Worm (Caenorhabditis elegans) whole organism, midembryonic: ENCODE data around the gene mls-1.
"Not testable (repeated sequence)": the region's sequence is repeated elsewhere in the genome, so short reads cannot be mapped to it uniquely, and the experiment has no call there.

ENCODE experiments used
- T22C8.4 ChIP-seq: fragments of 200-800 bp; sonication (Bioruptor generic); IDR thresholded peaks from 2 replicates; pipeline ENCODE4 v1.3.6; 2022; ENCODE audit warnings: missing genetic modification characterization, missing compliant biosample characterization
- cog-1 ChIP-seq: sonication (generic microtip); optimal IDR thresholded peaks from 2 replicates; lab custom pipeline; 2016; ENCODE audit warnings: missing genetic modification characterization, missing compliant biosample characterization
- flt-1 ChIP-seq: fragments of 200-800 bp; sonication (Bioruptor generic); IDR thresholded peaks from 2 replicates; pipeline ENCODE4 v1.3.6; 2022; ENCODE audit warnings: missing genetic modification characterization, missing compliant biosample characterization
- klf-2 ChIP-seq: fragments of 200-800 bp; sonication (Bioruptor generic); conservative IDR thresholded peaks from 2 replicates; pipeline ENCODE4 v1.3.6; 2022; ENCODE audit warnings: missing genetic modification reagents, missing genetic modification characterization, missing compliant biosample characterization
- med-1 ChIP-seq: sonication (generic microtip); optimal IDR thresholded peaks from 2 replicates; lab custom pipeline; 2017; ENCODE audit warnings: missing genetic modification characterization, mild to moderate bottlenecking, missing compliant biosample characterization, antibody characterized with exemption, missing genetic modification reagents; ENCODE audit not compliant: insufficient read depth
- ref-1 ChIP-seq: fragments of 200-800 bp; sonication (Bioruptor generic); conservative IDR thresholded peaks from 2 replicates; pipeline ENCODE4 v1.3.6; 2022; ENCODE audit warnings: missing genetic modification reagents, missing genetic modification characterization, missing compliant biosample characterization
- tab-1 ChIP-seq: fragments of 200-800 bp; sonication (Bioruptor generic); IDR thresholded peaks from 2 replicates; pipeline ENCODE4 v1.3.6; 2022; ENCODE audit warnings: missing genetic modification characterization, missing compliant biosample characterization
- ztf-23 ChIP-seq: fragments of 200-800 bp; sonication (Bioruptor generic); IDR thresholded peaks from 2 replicates; pipeline ENCODE4 v1.3.6; 2022; ENCODE audit warnings: missing genetic modification reagents, missing genetic modification characterization, missing compliant biosample characterization
- ztf-29 ChIP-seq: fragments of 200-800 bp; sonication (Bioruptor generic); IDR thresholded peaks from 2 replicates; pipeline ENCODE4 v1.3.6; 2022; ENCODE audit warnings: missing genetic modification reagents, missing genetic modification characterization, missing compliant biosample characterization

The mls-1 gene

ce11 chrIII:7460018-7460417 lies at the start of gene mls-1:
mls-1 (plus strand) TSS chrIII:7460341.
- TF ChIP-seq ref-1 (no peak), klf-2 (GFP tag; lab: Robert Waterston, UW) (no peak), ztf-23 (GFP tag; lab: Robert Waterston, UW) (no peak), ztf-29 (no peak), cog-1 (tag; lab: Kevin White, UChicago) (no peak), tab-1 (no peak), med-1 (GFP tag; lab: Kevin White, UChicago) (no peak), flt-1 (GFP tag; lab: Robert Waterston, UW) (no peak)

DNA sequence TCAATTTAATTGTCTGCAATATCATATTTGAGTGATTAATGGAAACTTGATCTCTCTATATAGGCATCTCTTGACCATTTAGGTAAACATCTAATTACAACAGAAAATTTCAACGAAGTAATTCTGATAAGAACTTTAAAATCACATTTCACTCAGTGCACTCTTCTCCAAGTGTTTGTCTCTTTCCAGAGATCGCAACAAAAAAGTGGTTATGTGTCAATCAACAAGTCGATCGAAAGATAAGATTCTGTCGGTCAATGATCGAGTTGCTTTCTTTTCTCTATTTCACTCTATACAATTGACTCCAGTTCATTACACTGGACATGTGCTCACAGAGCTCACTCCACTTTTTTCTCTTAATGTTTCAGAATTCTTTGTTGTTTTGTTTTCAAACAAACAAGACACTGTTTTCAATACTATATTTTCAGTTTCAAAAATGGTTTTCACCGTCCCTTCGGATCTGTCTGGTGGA lies 6.5 kb upstream of the mls-1 start, which contains the start of gene alh-12:
alh-12 (plus strand) TSS at position 422 of the 472 bp plus-strand sequence.
- TF ChIP-seq ztf-29 (no peak), ref-1 (no peak), tab-1 (no peak), med-1 (GFP tag; lab: Kevin White, UChicago) (no peak), T22C8.4 (GFP tag; lab: Robert Waterston, UW) (no peak), klf-2 (GFP tag; lab: Robert Waterston, UW) (no peak), cog-1 (tag; lab: Kevin White, UChicago) (no peak), flt-1 (GFP tag; lab: Robert Waterston, UW) (no peak), ztf-23 (GFP tag; lab: Robert Waterston, UW) (no peak)

- TF ChIP-seq T22C8.4 (GFP tag; lab: Robert Waterston, UW) (no peak), cog-1 (tag; lab: Kevin White, UChicago) (no peak), ref-1 (no peak), flt-1 (GFP tag; lab: Robert Waterston, UW) (no peak), ztf-23 (GFP tag; lab: Robert Waterston, UW) (no peak), ztf-29 (no peak), tab-1 (no peak), klf-2 (GFP tag; lab: Robert Waterston, UW) (no peak), med-1 (GFP tag; lab: Kevin White, UChicago) (no peak)
Measured at ce11 chrIII:7456640-7457039, 3.5 kb upstream of the mls-1 start, which contains the start of gene Y69F12A.1. Y69F12A.1 (plus strand) TSS chrIII:7456940.

DNA sequence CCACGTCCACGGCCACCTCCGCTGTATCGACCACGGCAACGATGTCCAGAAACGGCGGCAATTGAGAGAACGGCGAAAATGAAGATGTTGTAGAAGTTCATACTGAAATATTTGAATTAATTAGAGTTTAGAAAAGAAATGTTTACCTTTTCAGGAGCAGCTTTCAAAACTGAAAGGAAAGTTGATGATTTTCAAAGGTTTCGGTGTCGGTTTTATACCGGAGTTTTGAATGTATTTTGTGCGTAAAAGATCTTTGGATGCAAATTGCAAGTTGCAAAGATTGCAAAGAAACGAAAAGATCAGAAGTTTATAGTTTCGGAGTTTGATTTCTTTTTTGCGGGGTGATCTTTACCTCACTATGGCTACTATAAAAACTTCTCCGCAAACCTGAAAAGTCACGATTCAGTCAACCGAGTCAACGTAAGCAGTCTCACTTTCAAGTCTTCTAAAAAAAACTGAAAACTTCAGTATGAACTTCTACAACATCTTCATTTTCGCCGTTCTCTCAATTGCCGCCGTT lies 1.2 kb upstream of the mls-1 start, which contains the start of the genes fipr-19 and fipr-18:
fipr-19 (minus strand) TSS at position 101 of the 520 bp plus-strand sequence.
fipr-18 (plus strand) TSS at position 470 of the 520 bp plus-strand sequence.
- TF ChIP-seq ztf-23 (GFP tag; lab: Robert Waterston, UW), result no peak
- no peak for TF ChIP-seq klf-2 (GFP tag; lab: Robert Waterston, UW)
- no peak for TF ChIP-seq ztf-29
- no peak for TF ChIP-seq cog-1 (tag; lab: Kevin White, UChicago)
- no peak for TF ChIP-seq med-1 (GFP tag; lab: Kevin White, UChicago)
- no peak for TF ChIP-seq tab-1

- TF ChIP-seq klf-2 (GFP tag; lab: Robert Waterston, UW) (no peak), ztf-23 (GFP tag; lab: Robert Waterston, UW) (no peak), ref-1 (no peak), tab-1 (no peak), T22C8.4 (GFP tag; lab: Robert Waterston, UW) (no peak), flt-1 (GFP tag; lab: Robert Waterston, UW) (no peak), ztf-29 (no peak), cog-1 (tag; lab: Kevin White, UChicago) (no peak), med-1 (GFP tag; lab: Kevin White, UChicago) (no peak)
Measured at ce11 chrIII:7462295-7462694, 2.2 kb downstream of the mls-1 start, which contains the start of gene fipr-20. fipr-20 (minus strand) TSS chrIII:7462395.

- TF ChIP-seq klf-2 (GFP tag; lab: Robert Waterston, UW) (no peak), cog-1 (tag; lab: Kevin White, UChicago) (no peak), ztf-23 (GFP tag; lab: Robert Waterston, UW) (no peak), med-1 (GFP tag; lab: Kevin White, UChicago) (no peak), ref-1 (no peak), flt-1 (GFP tag; lab: Robert Waterston, UW) (no peak), ztf-29 (no peak), tab-1 (no peak), T22C8.4 (GFP tag; lab: Robert Waterston, UW) (no peak)
Measured at ce11 chrIII:7463438-7464008, 3.4 kb downstream of the mls-1 start, which contains the start of gene H14A12.3. H14A12.3 (plus strand) TSS chrIII:7463797.

DNA sequence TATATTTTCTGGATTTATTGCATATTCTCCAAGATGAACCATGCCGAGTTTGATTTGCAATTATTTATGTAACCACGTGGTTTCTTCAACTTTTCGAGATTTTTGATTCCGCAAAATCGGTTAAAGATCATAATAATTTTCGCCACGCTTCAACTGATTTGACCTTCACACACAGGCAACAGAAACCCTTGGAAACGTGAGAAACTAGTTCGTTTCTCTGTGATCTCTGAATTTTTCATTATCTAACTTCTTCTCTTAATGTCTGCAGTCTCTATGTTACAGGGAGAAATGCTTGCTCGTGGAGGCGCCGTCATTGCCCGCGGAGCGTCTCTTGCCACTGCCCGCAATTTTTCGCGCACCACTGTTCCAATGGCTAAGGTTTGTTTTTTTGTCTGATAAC lies 5.2 kb downstream of the mls-1 start, which contains the start of gene fum-1:
fum-1 (plus strand) TSS at position 259 of the 400 bp plus-strand sequence.
- TF ChIP-seq ztf-29 (no peak), tab-1 (no peak), med-1 (GFP tag; lab: Kevin White, UChicago) (no peak), T22C8.4 (GFP tag; lab: Robert Waterston, UW) (no peak), ref-1 (no peak), cog-1 (tag; lab: Kevin White, UChicago) (peak; percentile 6)

DNA sequence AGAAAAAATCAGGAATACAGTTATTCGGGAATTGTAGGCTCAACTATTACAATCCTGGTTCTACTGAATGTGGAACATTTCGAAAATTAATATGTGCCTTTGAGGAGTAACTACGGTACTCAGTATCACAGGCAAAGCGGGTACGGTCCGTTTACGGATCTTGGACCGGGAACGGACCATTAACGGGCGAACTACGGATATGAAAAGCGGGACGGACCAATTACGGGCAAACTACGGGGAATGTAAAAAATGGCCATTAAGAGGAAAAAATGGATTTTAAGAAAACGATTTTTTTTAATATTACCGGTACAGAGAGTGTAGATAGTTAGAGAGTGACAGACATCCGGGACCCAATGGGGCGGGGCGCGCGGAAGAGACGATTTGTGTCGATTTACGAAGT lies 8.8 kb downstream of the mls-1 start, which contains the start of gene H14A12.5:
H14A12.5 (minus strand) TSS at position 101 of the 400 bp plus-strand sequence.
- not testable (repeated sequence) for TF ChIP-seq klf-2 (GFP tag; lab: Robert Waterston, UW); ztf-23 (GFP tag; lab: Robert Waterston, UW); ref-1

- TF ChIP-seq tab-1 (no peak), ztf-23 (GFP tag; lab: Robert Waterston, UW) (no peak), T22C8.4 (GFP tag; lab: Robert Waterston, UW) (no peak), ref-1 (no peak), ztf-29 (no peak), med-1 (GFP tag; lab: Kevin White, UChicago) (no peak), flt-1 (GFP tag; lab: Robert Waterston, UW) (no peak), klf-2 (GFP tag; lab: Robert Waterston, UW) (no peak), cog-1 (tag; lab: Kevin White, UChicago) (no peak)
Measured at ce11 chrIII:7478932-7479331, 18.8 kb downstream of the mls-1 start.
